Worm (Caenorhabditis elegans): ENCODE results near the gene C18D11.3.

DNA sequence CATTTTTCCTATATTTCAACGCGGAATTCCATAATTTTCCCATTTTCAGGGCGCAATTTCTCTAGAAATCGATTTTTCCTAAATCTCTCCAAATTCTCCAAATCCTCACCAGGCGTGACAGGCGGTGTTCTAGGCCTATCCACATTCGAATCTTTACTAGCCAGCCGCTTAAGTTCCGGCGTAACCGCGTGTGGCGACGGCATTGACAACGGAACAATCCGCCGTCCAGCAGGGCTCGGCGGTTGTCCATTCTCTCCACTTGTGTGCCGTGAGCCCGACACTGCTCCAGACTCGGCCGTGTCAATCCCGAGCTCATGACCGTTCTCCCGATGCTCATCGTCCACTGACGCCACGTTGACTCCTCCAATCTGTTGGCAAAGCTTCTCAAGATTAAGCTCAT, 19.8 kb downstream of the C18D11.3 start:
- TF ChIP-seq lin-39 (tag; optimal IDR thresholded peaks at IDR 0.05) (no peak), aly-2 (tag; optimal IDR thresholded peaks at IDR 0.05) (no peak), snpc-4 (tag; optimal IDR thresholded peaks at IDR 0.05) (no peak), mep-1 (tag; optimal IDR thresholded peaks at IDR 0.05) (no peak), fos-1 (tag; optimal IDR thresholded peaks at IDR 0.05) (no peak), nhr-28 (tag; optimal IDR thresholded peaks at IDR 0.05) (no peak), elt-3 (tag; optimal IDR thresholded peaks at IDR 0.05) (no peak)
